Worm (Caenorhabditis elegans) whole organism, late embryonic: ENCODE results near the gene F46B3.9.

ENCODE experiments used
- ceh-34 ChIP-seq: sonication (generic microtip); optimal IDR thresholded peaks from 2 replicates; lab custom pipeline; 2016; ENCODE audit warnings: mild to moderate bottlenecking, missing genetic modification characterization, missing compliant biosample characterization
- ceh-45 ChIP-seq: fragments of 200-800 bp; sonication (Bioruptor generic); IDR thresholded peaks from 2 replicates; pipeline ENCODE4 v1.3.6; 2022; ENCODE audit warnings: missing genetic modification reagents, missing genetic modification characterization, missing compliant biosample characterization
- unc-55 ChIP-seq: sonication (generic microtip); optimal IDR thresholded peaks from 2 replicates; lab custom pipeline; 2017; ENCODE audit warnings: missing biosample characterization, missing genetic modification reagents, missing genetic modification characterization

- TF ChIP-seq ceh-45 (no peak), ceh-34 (tag; lab: Kevin White, UChicago) (no peak), unc-55 (GFP tag; lab: Kevin White, UChicago) (no peak)
Measured at ce11 chrV:20606617-20607016, 19.3 kb downstream of the F46B3.9 start, which contains the start of gene F46B3.23.
